Fruit fly (Drosophila melanogaster): ENCODE results near the gene CG13403.

- TF ChIP-seq pan (optimal IDR thresholded peaks at IDR 0.05) (no peak), psq (optimal IDR thresholded peaks at IDR 0.05) (no peak), Dll (optimal IDR thresholded peaks at IDR 0.05) (no peak), usp (GFP tag; optimal IDR thresholded peaks at IDR 0.05) (no peak), CG8478 (optimal IDR thresholded peaks at IDR 0.05) (no peak)
These were observed 39.9 kb downstream of the CG13403 start, which contains the start of gene CG12479 for dm6 chrX:14151906-14152305.
